Fruit fly (Drosophila melanogaster) whole organism, wandering third instar larva: ENCODE measurements around the gene CG43815.

Experiments used
- Abd-B ChIP-seq: fragments of >200 bp; optimal IDR thresholded peaks from 2 replicates; lab custom pipeline; 2017; ENCODE audit warnings: missing biosample characterization, missing genetic modification characterization
- CG32264 ChIP-seq: fragments of 200-800 bp; sonication (Bioruptor generic); optimal IDR thresholded peaks from 2 replicates; lab custom pipeline; 2016; ENCODE audit warnings: missing biosample characterization, missing genetic modification characterization
- CrebA ChIP-seq: fragments of 200-800 bp; sonication (Bioruptor generic); optimal IDR thresholded peaks from 2 replicates; lab custom pipeline; 2016; ENCODE audit warnings: missing biosample characterization, mild to moderate bottlenecking, missing genetic modification characterization, borderline replicate concordance
- Dfd ChIP-seq: fragments of >200 bp; optimal IDR thresholded peaks from 2 replicates; lab custom pipeline; 2017; ENCODE audit warnings: missing biosample characterization, missing genetic modification characterization
- Dif ChIP-seq: fragments of 200-275, 200-300 bp; sonication (Bioruptor generic); optimal IDR thresholded peaks from 2 replicates; lab custom pipeline; 2018; ENCODE audit warnings: missing biosample characterization, missing genetic modification characterization; ENCODE audit not compliant: partially characterized antibody
- GATAd ChIP-seq: sonication (Bioruptor generic); optimal IDR thresholded peaks from 2 replicates; lab custom pipeline; 2016; ENCODE audit warnings: missing biosample characterization, missing genetic modification characterization
- HLH106 ChIP-seq: fragments of 200-800 bp; optimal IDR thresholded peaks from 3 replicates; lab custom pipeline; 2019; ENCODE audit warnings: missing biosample characterization, mild to moderate bottlenecking, missing genetic modification characterization, moderate library complexity
- Hnf4 ChIP-seq: fragments of 200-800 bp; sonication (Bioruptor generic); optimal IDR thresholded peaks from 2 replicates; lab custom pipeline; 2016; ENCODE audit warnings: missing biosample characterization, mild to moderate bottlenecking, missing genetic modification characterization
- Hr83 ChIP-seq: fragments of 200-300 bp; sonication (Bioruptor generic); optimal IDR thresholded peaks from 2 replicates; lab custom pipeline; 2016; ENCODE audit warnings: missing biosample characterization, mild to moderate bottlenecking, missing genetic modification characterization, moderate library complexity; ENCODE audit not compliant: poor library complexity, severe bottlenecking
- Jra ChIP-seq: sonication (Bioruptor generic); optimal IDR thresholded peaks from 2 replicates; lab custom pipeline; 2016; ENCODE audit warnings: missing biosample characterization, missing genetic modification characterization
- Mio ChIP-seq: sonication (Bioruptor generic); optimal IDR thresholded peaks from 2 replicates; lab custom pipeline; 2016; ENCODE audit warnings: missing biosample characterization, missing genetic modification characterization
- Myc ChIP-seq: fragments of >200 bp; optimal IDR thresholded peaks from 2 replicates; lab custom pipeline; 2017
- OdsH ChIP-seq: fragments of 200-800 bp; sonication (Bioruptor generic); optimal IDR thresholded peaks from 2 replicates; lab custom pipeline; 2016; ENCODE audit warnings: missing biosample characterization, mild to moderate bottlenecking, missing genetic modification characterization
- Sp1 ChIP-seq: fragments of 200-800 bp; sonication (Bioruptor generic); optimal IDR thresholded peaks from 3 replicates; lab custom pipeline; 2019; ENCODE audit warnings: missing biosample characterization, mild to moderate bottlenecking, missing genetic modification characterization, moderate library complexity
- Vsx2 ChIP-seq: fragments of 200-300, 225-300 bp; sonication (Bioruptor generic); optimal IDR thresholded peaks from 2 replicates; lab custom pipeline; 2018; ENCODE audit warnings: missing biosample characterization, missing genetic modification characterization; ENCODE audit not compliant: partially characterized antibody
- br ChIP-seq: fragments of 200-800 bp; sonication (Bioruptor generic); optimal IDR thresholded peaks from 2 replicates; lab custom pipeline; 2016; ENCODE audit warnings: missing biosample characterization, missing genetic modification characterization
- brk ChIP-seq: fragments of 200-800 bp; sonication (Bioruptor generic); optimal IDR thresholded peaks from 2 replicates; lab custom pipeline; 2016; ENCODE audit warnings: missing biosample characterization, mild to moderate bottlenecking, missing genetic modification characterization
- dl ChIP-seq, 2 experiments: fragments of 175-275, 200-275 bp in 1 of 2; fragments of 200-275 bp in 1 of 2; sonication (Bioruptor generic); optimal IDR thresholded peaks; lab custom pipeline; 2018; ENCODE audit warnings: mild to moderate bottlenecking in 2 of 2, missing biosample characterization in 2 of 2, missing genetic modification characterization in 2 of 2, moderate library complexity in 2 of 2; ENCODE audit not compliant: partially characterized antibody in 2 of 2, insufficient read depth in 1 of 2
- dmrt93B ChIP-seq: fragments of 200-800 bp; sonication (Bioruptor generic); optimal IDR thresholded peaks from 2 replicates; lab custom pipeline; 2018; ENCODE audit warnings: missing biosample characterization, mild to moderate bottlenecking, missing genetic modification characterization
- dsf ChIP-seq: sonication (Bioruptor generic); optimal IDR thresholded peaks from 2 replicates; lab custom pipeline; 2016; ENCODE audit warnings: missing biosample characterization, missing genetic modification characterization, borderline replicate concordance
- ey ChIP-seq: fragments of 200-800 bp; sonication (Bioruptor generic); optimal IDR thresholded peaks from 2 replicates; lab custom pipeline; 2016; ENCODE audit warnings: missing biosample characterization, missing genetic modification characterization
- foxo ChIP-seq, 2 experiments: fragments of 200-800 bp; sonication (Bioruptor generic); optimal IDR thresholded peaks; 2 replicates in 1 of 2; 3 replicates in 1 of 2; lab custom pipeline; 2016 to 2017; ENCODE audit warnings: missing biosample characterization in 2 of 2, missing genetic modification characterization in 2 of 2
- fru ChIP-seq: fragments of 200-800 bp; sonication (Bioruptor generic); optimal IDR thresholded peaks from 3 replicates; lab custom pipeline; 2016; ENCODE audit warnings: missing biosample characterization, mild to moderate bottlenecking, missing genetic modification characterization
- h ChIP-seq: fragments of 200-800 bp; sonication (Bioruptor generic); optimal IDR thresholded peaks from 3 replicates; lab custom pipeline; 2016; ENCODE audit warnings: missing biosample characterization, mild to moderate bottlenecking, missing genetic modification characterization
- jim ChIP-seq: fragments of 175-275, 200-325 bp; sonication (Bioruptor generic); optimal IDR thresholded peaks from 2 replicates; lab custom pipeline; 2016; ENCODE audit warnings: missing biosample characterization, mild to moderate bottlenecking, missing genetic modification characterization
- lola ChIP-seq: fragments of >200 bp; optimal IDR thresholded peaks from 2 replicates; lab custom pipeline; 2017; ENCODE audit warnings: missing biosample characterization, missing genetic modification characterization
- psq ChIP-seq: fragments of 200-800 bp; sonication (Bioruptor generic); optimal IDR thresholded peaks from 3 replicates; lab custom pipeline; 2017; ENCODE audit warnings: missing biosample characterization, mild to moderate bottlenecking, missing genetic modification characterization, moderate library complexity
- rgr ChIP-seq: fragments of 200-800 bp; sonication (Bioruptor generic); optimal IDR thresholded peaks from 3 replicates; lab custom pipeline; 2016; ENCODE audit warnings: missing biosample characterization, mild to moderate bottlenecking, missing genetic modification characterization
- sage ChIP-seq: fragments of 200-800 bp; sonication (Bioruptor generic); optimal IDR thresholded peaks from 2 replicates; lab custom pipeline; 2016; ENCODE audit warnings: missing biosample characterization, mild to moderate bottlenecking, missing genetic modification characterization
- sv ChIP-seq: fragments of 200-800 bp; sonication (Bioruptor generic); optimal IDR thresholded peaks from 3 replicates; lab custom pipeline; 2016; ENCODE audit warnings: missing biosample characterization, missing genetic modification characterization
- usp ChIP-seq: fragments of >200 bp; optimal IDR thresholded peaks from 2 replicates; lab custom pipeline; 2017; ENCODE audit warnings: missing biosample characterization, missing genetic modification characterization
- woc ChIP-seq: sonication (Bioruptor generic); optimal IDR thresholded peaks from 2 replicates; lab custom pipeline; 2016; ENCODE audit warnings: missing biosample characterization, mild to moderate bottlenecking, missing genetic modification characterization

CG43815 gene

dm6 chr2L:3588841-3589240 is 12.8 kb downstream of the CG43815 start:
- no peak for TF ChIP-seq Hr83 (GFP tag; lab: Kevin White, UChicago)
- no peak for TF ChIP-seq Dif (GFP tag; lab: Kevin White, UChicago)
- no peak for TF ChIP-seq Dfd (GFP tag; lab: Kevin White, UChicago)
- TF ChIP-seq Myc (lab: Kevin White, UChicago) = no peak
- TF ChIP-seq Mio = no peak
- no peak for TF ChIP-seq dl (GFP tag; optimal IDR thresholded peaks at IDR 0.05; lab: Kevin White, UChicago; ENCODE audit: insufficient read depth in 1 of 2, partially characterized antibody in 2 of 2)
- no peak for TF ChIP-seq jim (GFP tag; lab: Kevin White, UChicago)
- TF ChIP-seq lola (GFP tag; lab: Kevin White, UChicago) = no peak
- TF ChIP-seq br (GFP tag; lab: Kevin White, UChicago) = no peak
- no peak for TF ChIP-seq Hnf4 (GFP tag; lab: Kevin White, UChicago)
- no peak for TF ChIP-seq Sp1
- no peak for TF ChIP-seq Abd-B (GFP tag; lab: Kevin White, UChicago)
- TF ChIP-seq, all 38 proteins: peak for 0

dm6 chr2L:3590797-3591196 is 14.8 kb downstream of the CG43815 start:
- TF ChIP-seq dl (GFP tag; optimal IDR thresholded peaks at IDR 0.05; lab: Kevin White, UChicago; ENCODE audit: insufficient read depth in 1 of 2, partially characterized antibody in 2 of 2) = no peak
- no peak for TF ChIP-seq jim (GFP tag; lab: Kevin White, UChicago)
- TF ChIP-seq dmrt93B (GFP tag; lab: Kevin White, UChicago) = no peak
- no peak for TF ChIP-seq dsf (GFP tag; lab: Kevin White, UChicago)
- TF ChIP-seq, all 38 proteins: peak for 0

DNA sequence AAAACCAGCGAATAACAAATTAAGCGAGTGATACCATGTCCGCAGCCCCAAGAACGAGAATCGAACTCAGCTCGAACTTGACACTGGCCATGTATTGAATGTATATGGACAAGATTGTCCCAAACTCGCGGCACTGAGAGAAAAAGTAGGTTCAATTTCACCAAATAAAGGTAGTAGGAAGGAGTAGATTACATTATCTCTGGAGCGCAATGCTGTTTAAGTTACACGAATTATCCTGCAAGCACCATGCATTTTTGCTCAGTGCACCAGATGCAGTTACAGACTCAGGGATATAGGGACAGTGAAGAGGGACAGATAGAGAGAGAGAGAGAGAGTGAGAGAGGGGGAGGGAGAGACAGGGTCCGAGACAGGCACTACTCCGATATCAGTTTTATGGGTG is 18.0 kb downstream of the CG43815 start:
- TF ChIP-seq Sp1 (peak; percentile 55), foxo (GFP tag; optimal IDR thresholded peaks at IDR 0.05; lab: Kevin White, UChicago) (peak in 1 of 2 experiments; percentile 84), rgr (GFP tag; lab: Kevin White, UChicago) (peak; percentile 78), CrebA (no peak), CG32264 (GFP tag; lab: Kevin White, UChicago) (peak; percentile 41), brk (GFP tag; lab: Kevin White, UChicago) (peak; percentile 17), sage (GFP tag; lab: Kevin White, UChicago) (peak; percentile 18), Jra (GFP tag; lab: Kevin White, UChicago) (peak; percentile 14), h (GFP tag; lab: Kevin White, UChicago) (peak; percentile 82), Hnf4 (GFP tag; lab: Kevin White, UChicago) (peak; percentile 69), lola (GFP tag; lab: Kevin White, UChicago) (no peak), woc (GFP tag; lab: Kevin White, UChicago) (peak; percentile 61), Myc (lab: Kevin White, UChicago) (no peak), psq (GFP tag; lab: Kevin White, UChicago) (peak; percentile 68), dl (GFP tag; optimal IDR thresholded peaks at IDR 0.05; lab: Kevin White, UChicago; ENCODE audit: insufficient read depth in 1 of 2, partially characterized antibody in 2 of 2) (no peak), sv (peak; percentile 3), OdsH (peak; percentile 76), ey (GFP tag; lab: Kevin White, UChicago) (peak; percentile 82), fru (GFP tag; lab: Kevin White, UChicago) (peak; percentile 78), Vsx2 (no peak), usp (GFP tag; lab: Kevin White, UChicago) (no peak), dmrt93B (GFP tag; lab: Kevin White, UChicago) (peak; percentile 47), HLH106 (tag; lab: Kevin White, UChicago) (peak; percentile 74), GATAd (no peak), br (GFP tag; lab: Kevin White, UChicago) (peak; percentile 72)

DNA sequence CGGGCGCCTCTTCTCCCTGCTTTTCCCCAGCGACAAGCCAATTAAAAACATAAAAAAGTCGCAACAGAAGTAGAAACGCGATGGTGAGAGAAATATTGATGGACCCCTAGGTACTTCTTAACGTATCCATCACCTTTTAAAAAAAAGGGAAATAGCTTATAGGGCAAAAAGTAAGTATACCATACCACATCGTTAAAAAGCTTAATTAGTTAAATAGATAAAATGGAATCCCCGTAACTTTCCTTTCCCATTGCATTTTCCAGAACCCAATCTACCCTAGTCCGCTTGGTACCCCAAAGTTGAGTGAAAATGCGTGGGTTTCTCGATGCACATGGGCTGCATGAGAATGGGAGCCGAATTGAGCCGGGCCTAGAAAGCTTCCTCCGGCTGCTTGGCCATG is 18.6 kb downstream of the CG43815 start:
- TF ChIP-seq sv (no peak), dsf (GFP tag; lab: Kevin White, UChicago) (no peak), foxo (GFP tag; optimal IDR thresholded peaks at IDR 0.05; lab: Kevin White, UChicago) (no peak), fru (GFP tag; lab: Kevin White, UChicago) (no peak), Jra (GFP tag; lab: Kevin White, UChicago) (no peak)
